Fruit fly (Drosophila melanogaster) whole organism, wandering third instar larva: ENCODE measurements around the gene nmo.

Experiments
- CrebA ChIP-seq: fragments of 200-800 bp; sonication (Bioruptor generic); optimal IDR thresholded peaks from 2 replicates; lab custom pipeline; 2016; ENCODE audit warnings: missing biosample characterization, mild to moderate bottlenecking, missing genetic modification characterization, borderline replicate concordance
- sage ChIP-seq: fragments of 200-800 bp; sonication (Bioruptor generic); optimal IDR thresholded peaks from 2 replicates; lab custom pipeline; 2016; ENCODE audit warnings: missing biosample characterization, mild to moderate bottlenecking, missing genetic modification characterization

DNA sequence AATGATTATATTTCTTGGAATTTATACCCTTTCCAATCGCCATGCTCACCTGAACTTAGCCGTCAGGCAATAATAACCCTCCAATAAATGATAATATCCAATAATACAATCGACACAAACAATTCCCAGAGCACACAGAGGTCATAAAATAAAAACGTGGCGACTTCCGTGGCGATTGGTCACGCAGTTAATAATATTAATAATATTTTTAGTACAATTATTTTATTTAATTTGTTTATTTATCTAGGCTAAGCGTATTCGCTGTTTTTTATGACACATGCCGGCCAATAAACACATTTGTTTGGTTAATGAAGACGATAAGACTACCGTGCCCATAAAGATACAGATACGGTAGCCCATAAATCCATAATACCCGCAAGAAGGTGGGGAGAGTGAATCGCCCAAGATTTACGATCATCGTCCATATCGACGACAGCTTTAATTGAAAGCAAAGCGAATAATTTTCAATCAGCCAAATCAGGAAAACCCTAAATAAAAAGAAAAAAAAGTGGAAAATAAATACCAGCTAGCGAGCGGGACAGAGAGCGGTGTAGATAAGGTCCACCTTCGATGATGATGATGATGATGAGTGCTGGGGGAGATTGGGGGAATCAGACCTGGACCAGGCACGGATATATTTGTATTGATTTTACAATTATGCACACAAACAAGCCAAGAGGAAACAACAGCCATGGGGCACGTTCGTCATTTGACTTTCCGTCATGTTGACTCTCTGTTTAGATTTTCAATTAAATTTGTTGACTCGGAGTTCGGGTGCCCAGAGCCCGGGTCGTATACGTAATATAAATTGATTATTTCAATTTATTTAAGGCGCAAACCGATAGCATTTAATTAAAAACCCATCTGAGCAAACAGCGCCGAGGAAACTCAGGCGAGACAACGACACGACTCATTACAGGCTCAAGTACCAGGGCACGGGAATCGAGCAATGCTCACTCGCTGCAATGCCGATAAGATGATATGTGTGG is 17.8 kb upstream of the nmo start:
- peak; percentile 91 for TF ChIP-seq CrebA (GFP tag; lab: Kevin White, UChicago)
- peak; percentile 46 for TF ChIP-seq sage (GFP tag; lab: Kevin White, UChicago)
